Worm (Caenorhabditis elegans) whole organism, L1 larva: ENCODE measurements around the gene gpcp-2.
A peak's percentile ranks its signal among the peaks of the same experiment; 100 is the strongest.

ENCODE experiments used
- C16A3.4 ChIP-seq: fragments of 150-350 bp; optimal IDR thresholded peaks from 2 replicates; lab custom pipeline; 2014; ENCODE audit warnings: missing biosample characterization, missing genetic modification characterization
- F16B12.6 ChIP-seq: fragments of 150-350 bp; optimal IDR thresholded peaks from 2 replicates; lab custom pipeline; 2014; ENCODE audit warnings: missing biosample characterization, missing genetic modification characterization
- aha-1 ChIP-seq: fragments of 150-350 bp; optimal IDR thresholded peaks from 2 replicates; lab custom pipeline; 2014; ENCODE audit warnings: missing biosample characterization, missing genetic modification characterization
- elt-2 ChIP-seq: sonication (generic microtip); optimal IDR thresholded peaks from 2 replicates; lab custom pipeline; 2016; ENCODE audit warnings: missing genetic modification characterization, mild to moderate bottlenecking, inconsistent platforms, missing compliant biosample characterization, missing genetic modification reagents
- lin-35 ChIP-seq, 2 experiments: fragments of 150-350 bp; optimal IDR thresholded peaks; 2 replicates each; lab custom pipeline; 2014; ENCODE audit warnings: missing biosample characterization in 2 of 2, missing genetic modification characterization in 2 of 2, missing genetic modification reagents in 2 of 2
- nhr-28 ChIP-seq: fragments of 150-350 bp; optimal IDR thresholded peaks from 2 replicates; lab custom pipeline; 2014; ENCODE audit warnings: missing biosample characterization, missing genetic modification characterization
- nhr-90 ChIP-seq: sonication (generic microtip); optimal IDR thresholded peaks from 2 replicates; lab custom pipeline; 2016; ENCODE audit warnings: mild to moderate bottlenecking, missing genetic modification characterization, missing compliant biosample characterization; ENCODE audit not compliant: poor library complexity
- snpc-4 ChIP-seq: fragments of 150-350 bp; optimal IDR thresholded peaks from 2 replicates; lab custom pipeline; 2014; ENCODE audit warnings: missing biosample characterization, missing genetic modification characterization

DNA sequence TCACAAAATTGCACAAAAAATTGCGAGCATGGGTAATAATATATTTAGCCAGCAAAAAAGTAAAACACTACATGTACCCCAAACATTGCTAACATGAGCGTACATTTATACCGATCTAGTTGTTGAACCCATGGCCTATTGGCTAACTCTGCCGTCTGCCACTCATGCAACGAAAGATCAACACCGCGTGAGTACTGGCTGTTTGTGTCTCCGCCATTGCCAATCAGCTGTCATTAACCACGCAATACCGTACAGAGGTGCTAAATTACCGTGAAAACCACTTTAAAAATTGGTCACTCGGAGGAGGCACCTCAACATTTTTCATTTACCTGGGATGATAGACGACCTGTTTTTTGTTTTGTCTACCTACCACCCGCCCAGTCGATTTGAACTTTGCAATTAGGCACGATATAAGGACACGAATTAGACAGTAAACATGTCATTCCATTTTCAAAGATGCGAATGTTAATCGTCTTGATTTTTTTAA lies 2.2 kb upstream of the gpcp-2 start, which contains the start of gene K02C4.2:
- TF ChIP-seq elt-2 (tag; lab: Kevin White, UChicago) (peak; percentile 59), lin-35 (GFP tag; optimal IDR thresholded peaks at IDR 0.05; lab: Kevin White, UChicago) (peak; percentile 66 to 88), aha-1 (tag; lab: Kevin White, UChicago) (no peak), nhr-28 (tag; lab: Kevin White, UChicago) (no peak), F16B12.6 (peak; percentile 29), nhr-90 (tag; lab: Kevin White, UChicago) (peak; percentile 83), snpc-4 (tag; lab: Kevin White, UChicago) (peak; percentile 52), C16A3.4 (tag; lab: Kevin White, UChicago) (peak; percentile 88)
